Worm (Caenorhabditis elegans) whole organism, L4/young adult: ENCODE data around the gene hosl-1.

Experiments used
- dao-5 ChIP-seq: sonication (generic microtip); optimal IDR thresholded peaks from 2 replicates; lab custom pipeline; 2016; ENCODE audit warnings: missing genotype, missing genetic modification characterization, moderate library complexity, missing compliant biosample characterization
- him-1 ChIP-seq: sonication (generic microtip); optimal IDR thresholded peaks from 2 replicates; lab custom pipeline; 2016; ENCODE audit warnings: missing genotype, missing genetic modification reagents, missing genetic modification characterization, missing compliant biosample characterization

DNA sequence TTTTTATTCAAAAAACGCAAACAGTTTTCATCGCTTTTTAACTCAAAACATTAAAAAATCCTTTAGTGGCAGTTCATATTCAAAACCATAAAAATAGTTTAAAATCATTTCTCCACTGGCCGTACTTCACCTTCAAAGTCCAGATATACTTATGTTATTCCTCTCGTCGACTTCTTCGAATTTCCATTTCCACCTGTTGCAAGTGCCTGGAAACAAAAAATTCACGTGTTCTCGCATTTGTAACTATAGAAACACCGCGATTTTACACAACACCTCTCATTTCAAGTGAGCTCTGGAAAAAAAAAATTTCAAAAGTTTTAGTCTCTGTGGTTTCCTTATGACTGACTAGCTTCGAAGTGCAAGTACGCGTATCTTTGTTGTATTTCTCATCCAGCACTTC is 11.8 kb upstream of the hosl-1 start:
- TF ChIP-seq him-1 (tag; lab: Kevin White, UChicago) (no peak), dao-5 (tag; lab: Kevin White, UChicago) (no peak)
